Worm (Caenorhabditis elegans): ENCODE data around the gene R12B2.3.

DNA sequence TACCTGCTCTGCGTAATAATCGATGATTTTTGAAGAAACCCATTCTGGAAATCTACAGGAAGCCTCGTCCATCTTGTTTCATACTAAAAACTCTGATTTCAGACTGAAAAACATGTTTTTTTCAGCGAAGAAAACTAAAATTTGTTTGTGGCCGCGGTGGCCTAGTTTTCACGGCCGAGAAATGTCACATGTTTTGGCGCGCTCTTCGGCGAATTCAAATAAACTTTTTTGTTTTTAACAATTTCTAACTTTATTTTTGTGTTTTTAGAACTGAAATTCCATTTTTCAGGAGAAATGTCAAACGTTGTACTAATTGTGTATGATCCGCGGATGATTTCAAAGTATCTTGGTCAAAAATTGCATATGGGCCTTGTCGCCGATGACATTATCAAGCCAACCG, 2.4 kb upstream of the R12B2.3 start, which contains the start of the genes polq-1 and him-10:
- TF ChIP-seq fos-1 (tag; optimal IDR thresholded peaks at IDR 0.05), result no peak
- no peak for TF ChIP-seq nhr-237 (tag; optimal IDR thresholded peaks at IDR 0.05)
- TF ChIP-seq daf-12 (tag; optimal IDR thresholded peaks at IDR 0.05), result no peak
- TF ChIP-seq pqm-1 (tag; optimal IDR thresholded peaks at IDR 0.05), result no peak

Data from whole organism, L3 larva.